Fruit fly (Drosophila melanogaster) whole organism, pupa: ENCODE results near the gene Cp38.
A peak's percentile ranks its signal among the peaks of the same experiment; 100 is the strongest.

Experiments used
- CG10348 ChIP-seq: fragments of 200-800 bp; sonication (Bioruptor generic); IDR thresholded peaks from 2 replicates; pipeline ENCODE4 v1.3.6; 2022; ENCODE audit warnings: missing biosample characterization, missing genetic modification characterization
- CG12605 ChIP-seq: fragments of 200-800 bp; sonication (Bioruptor generic); IDR thresholded peaks from 2 replicates; pipeline ENCODE4 v1.3.6; 2022; ENCODE audit warnings: missing biosample characterization, missing genetic modification characterization
- CG13204 ChIP-seq: fragments of 200-800 bp; sonication (Bioruptor generic); optimal IDR thresholded peaks from 2 replicates; lab custom pipeline; 2018; ENCODE audit warnings: missing biosample characterization, mild to moderate bottlenecking, missing genetic modification characterization, moderate library complexity
- CG14655 ChIP-seq: fragments of 200-800 bp; sonication (Bioruptor generic); optimal IDR thresholded peaks from 3 replicates; lab custom pipeline; 2017; ENCODE audit warnings: mild to moderate bottlenecking, missing biosample characterization, missing genetic modification reagents, missing genetic modification characterization
- CG15710 ChIP-seq: fragments of 200-800 bp; sonication (Bioruptor generic); optimal IDR thresholded peaks from 2 replicates; lab custom pipeline; 2018; ENCODE audit warnings: missing biosample characterization, mild to moderate bottlenecking, missing genetic modification characterization, moderate library complexity
- CG17806 ChIP-seq: fragments of 200-800 bp; sonication (Bioruptor generic); optimal IDR thresholded peaks from 2 replicates; lab custom pipeline; 2018; ENCODE audit warnings: missing biosample characterization, mild to moderate bottlenecking, missing genetic modification characterization, moderate library complexity
- CG32121 ChIP-seq: fragments of 200-800 bp; sonication (Bioruptor generic); IDR thresholded peaks from 2 replicates; pipeline ENCODE4 v1.3.6; 2022; ENCODE audit warnings: missing biosample characterization, missing genetic modification characterization
- CG34367 ChIP-seq: fragments of 200-800 bp; sonication (Bioruptor generic); optimal IDR thresholded peaks from 2 replicates; lab custom pipeline; 2018; ENCODE audit warnings: missing biosample characterization, mild to moderate bottlenecking, missing genetic modification characterization
- CG4496 ChIP-seq: fragments of 200-800 bp; sonication (Bioruptor generic); IDR thresholded peaks from 3 replicates; pipeline ENCODE4 v1.3.6; 2022; ENCODE audit warnings: missing biosample characterization, missing genetic modification characterization
- CG8159 ChIP-seq: fragments of 200-800 bp; sonication (Bioruptor generic); optimal IDR thresholded peaks from 3 replicates; lab custom pipeline; 2018; ENCODE audit warnings: missing biosample characterization, mild to moderate bottlenecking, missing genetic modification characterization, moderate library complexity
- CG8301 ChIP-seq: fragments of 200-800 bp; sonication (Bioruptor generic); optimal IDR thresholded peaks from 2 replicates; lab custom pipeline; 2018; ENCODE audit warnings: missing biosample characterization, mild to moderate bottlenecking, missing genetic modification characterization
- CG9948 ChIP-seq: fragments of 200-800 bp; sonication (Bioruptor generic); optimal IDR thresholded peaks from 2 replicates; lab custom pipeline; 2018; ENCODE audit warnings: missing biosample characterization, mild to moderate bottlenecking, missing genetic modification characterization, moderate library complexity
- D1 ChIP-seq: fragments of 200-800 bp; sonication (Bioruptor generic); optimal IDR thresholded peaks from 2 replicates; lab custom pipeline; 2018; ENCODE audit warnings: missing biosample characterization, mild to moderate bottlenecking, missing genetic modification characterization, moderate library complexity
- EcR ChIP-seq: fragments of 200-800 bp; sonication (Bioruptor generic); optimal IDR thresholded peaks from 3 replicates; lab custom pipeline; 2019; ENCODE audit warnings: missing biosample characterization, missing genetic modification characterization, mild to moderate bottlenecking, moderate library complexity, missing genetic modification reagents
- Ets98B ChIP-seq: fragments of 200-800 bp; sonication (Bioruptor generic); IDR thresholded peaks from 2 replicates; pipeline ENCODE4 v1.3.6; 2022; ENCODE audit warnings: missing biosample characterization, missing genetic modification characterization
- Pif1A ChIP-seq: fragments of 200-800 bp; sonication (Bioruptor generic); optimal IDR thresholded peaks from 3 replicates; lab custom pipeline; 2016; ENCODE audit warnings: missing biosample characterization, missing genetic modification characterization
- Pif1B ChIP-seq: fragments of 200-800 bp; sonication (Bioruptor generic); optimal IDR thresholded peaks from 3 replicates; lab custom pipeline; 2016; ENCODE audit warnings: missing biosample characterization, missing genetic modification characterization
- Snoo ChIP-seq: fragments of 200-800 bp; sonication (Bioruptor generic); optimal IDR thresholded peaks from 3 replicates; lab custom pipeline; 2017; ENCODE audit warnings: missing biosample characterization, mild to moderate bottlenecking, missing genetic modification characterization, inconsistent platforms
- fd96Ca ChIP-seq: fragments of 200-800 bp; sonication (Bioruptor generic); IDR thresholded peaks from 3 replicates; pipeline ENCODE4 v1.3.6; 2022; ENCODE audit warnings: missing biosample characterization, missing genetic modification characterization
- gl ChIP-seq: fragments of 200-800 bp; sonication (Bioruptor generic); optimal IDR thresholded peaks from 2 replicates; lab custom pipeline; 2018; ENCODE audit warnings: missing biosample characterization, mild to moderate bottlenecking, missing genetic modification characterization
- rn ChIP-seq: fragments of 200-800 bp; sonication (Bioruptor generic); IDR thresholded peaks from 2 replicates; pipeline ENCODE4 v1.3.6; 2022; ENCODE audit warnings: missing biosample characterization, missing genetic modification characterization

The Cp38 gene

dm6 chrX:8464378-8465036, 17.1 kb upstream of the Cp38 start, which contains the start of gene Sptr:
Gene Sptr, minus strand, starts transcription at chrX:8464438.
- TF ChIP-seq CG9948 (tag; lab: Kevin White, UChicago) (peak; percentile 91), CG15710 (tag; lab: Kevin White, UChicago) (peak; percentile 94), Snoo (peak; percentile 92), CG34367 (tag; lab: Kevin White, UChicago) (peak; percentile 92), CG13204 (GFP tag; lab: Kevin White, UChicago) (peak; percentile 85), CG10348 (GFP tag; lab: Robert Waterston, UW) (no peak), CG12605 (GFP tag; lab: Robert Waterston, UW) (peak; percentile 92), CG4496 (peak; percentile 96), EcR (GFP tag; lab: Kevin White, UChicago) (peak; percentile 64), CG8301 (peak; percentile 91), CG17806 (tag; lab: Kevin White, UChicago) (peak; percentile 92), D1 (tag; lab: Kevin White, UChicago) (peak; percentile 80), CG14655 (GFP tag; lab: Kevin White, UChicago) (peak; percentile 91), gl (tag; lab: Kevin White, UChicago) (peak; percentile 83), rn (GFP tag; lab: Robert Waterston, UW) (peak; percentile 72), Ets98B (GFP tag; lab: Robert Waterston, UW) (peak; percentile 95), CG32121 (GFP tag; lab: Robert Waterston, UW) (peak; percentile 93), fd96Ca (GFP tag; lab: Robert Waterston, UW) (peak; percentile 89), Pif1A (GFP tag; lab: Kevin White, UChicago) (peak; percentile 93), CG8159 (tag; lab: Kevin White, UChicago) (peak; percentile 95), Pif1B (GFP tag; lab: Kevin White, UChicago) (peak; percentile 93)

dm6 chrX:8466729-8467215, 14.9 kb upstream of the Cp38 start:
- TF ChIP-seq CG17806 (tag; lab: Kevin White, UChicago) (no peak), CG15710 (tag; lab: Kevin White, UChicago) (no peak), gl (tag; lab: Kevin White, UChicago) (no peak), EcR (GFP tag; lab: Kevin White, UChicago) (no peak), D1 (tag; lab: Kevin White, UChicago) (no peak), rn (GFP tag; lab: Robert Waterston, UW) (no peak), CG8159 (tag; lab: Kevin White, UChicago) (no peak), CG32121 (GFP tag; lab: Robert Waterston, UW) (no peak), CG9948 (tag; lab: Kevin White, UChicago) (no peak), CG12605 (GFP tag; lab: Robert Waterston, UW) (no peak), CG10348 (GFP tag; lab: Robert Waterston, UW) (no peak), Pif1B (GFP tag; lab: Kevin White, UChicago) (no peak), fd96Ca (GFP tag; lab: Robert Waterston, UW) (no peak), Ets98B (GFP tag; lab: Robert Waterston, UW) (no peak), CG14655 (GFP tag; lab: Kevin White, UChicago) (no peak), Pif1A (GFP tag; lab: Kevin White, UChicago) (no peak), CG8301 (no peak)
- TF ChIP-seq, all 21 proteins: peak for 0

dm6 chrX:8468962-8469459, 12.6 kb upstream of the Cp38 start, which contains the start of gene CG12116:
Gene CG12116, minus strand, starts transcription at chrX:8469012.
- TF ChIP-seq CG15710 (tag; lab: Kevin White, UChicago) (no peak), CG13204 (GFP tag; lab: Kevin White, UChicago) (no peak), CG10348 (GFP tag; lab: Robert Waterston, UW) (no peak), CG32121 (GFP tag; lab: Robert Waterston, UW) (no peak)

- TF ChIP-seq CG34367 (tag; lab: Kevin White, UChicago) (no peak), rn (GFP tag; lab: Robert Waterston, UW) (no peak), CG9948 (tag; lab: Kevin White, UChicago) (no peak), gl (tag; lab: Kevin White, UChicago) (no peak), CG10348 (GFP tag; lab: Robert Waterston, UW) (no peak), fd96Ca (GFP tag; lab: Robert Waterston, UW) (no peak), CG4496 (no peak), CG15710 (tag; lab: Kevin White, UChicago) (no peak), CG13204 (GFP tag; lab: Kevin White, UChicago) (no peak), D1 (tag; lab: Kevin White, UChicago) (no peak), CG14655 (GFP tag; lab: Kevin White, UChicago) (no peak), Pif1B (GFP tag; lab: Kevin White, UChicago) (no peak), CG17806 (tag; lab: Kevin White, UChicago) (no peak), CG32121 (GFP tag; lab: Robert Waterston, UW) (no peak)
Measured at dm6 chrX:8469606-8470005, 12.0 kb upstream of the Cp38 start.

- TF ChIP-seq CG8301 = no peak
- TF ChIP-seq Pif1B (GFP tag; lab: Kevin White, UChicago) = no peak
- TF ChIP-seq rn (GFP tag; lab: Robert Waterston, UW) = no peak
- TF ChIP-seq CG8159 (tag; lab: Kevin White, UChicago) = no peak
- no peak for TF ChIP-seq CG9948 (tag; lab: Kevin White, UChicago)
- TF ChIP-seq CG14655 (GFP tag; lab: Kevin White, UChicago) = no peak
- TF ChIP-seq CG12605 (GFP tag; lab: Robert Waterston, UW) = no peak
- TF ChIP-seq CG10348 (GFP tag; lab: Robert Waterston, UW) = no peak
- no peak for TF ChIP-seq Ets98B (GFP tag; lab: Robert Waterston, UW)
- no peak for TF ChIP-seq CG17806 (tag; lab: Kevin White, UChicago)
- no peak for TF ChIP-seq CG15710 (tag; lab: Kevin White, UChicago)
- TF ChIP-seq D1 (tag; lab: Kevin White, UChicago) = no peak
- no peak for TF ChIP-seq CG32121 (GFP tag; lab: Robert Waterston, UW)
Measured at dm6 chrX:8470588-8470987, 11.0 kb upstream of the Cp38 start, which contains the start of gene Cp7Fa. Gene Cp7Fa, plus strand, starts transcription at chrX:8470888.
